Fruit fly (Drosophila melanogaster): Measurements from ENCODE around the gene RecQ5.

RecQ5 gene

dm6 chr3L:14673740-14674463, 42.0 kb upstream of the RecQ5 start (continued):
- TF ChIP-seq Scr (GFP tag; IDR thresholded peaks at IDR 0.05; ENCODE audit: partially characterized antibody) (peak; percentile 73), nau (GFP tag; optimal IDR thresholded peaks at IDR 0.05) (peak; percentile 9), CG9797 (GFP tag; optimal IDR thresholded peaks at IDR 0.05) (no peak), CG6791 (GFP tag; IDR thresholded peaks at IDR 0.05; ENCODE audit: partially characterized antibody) (peak; percentile 96), E2f1 (GFP tag; IDR thresholded peaks at IDR 0.05) (no peak), stwl (tag; optimal IDR thresholded peaks at IDR 0.05) (peak; percentile 37), amos (GFP tag; IDR thresholded peaks at IDR 0.05; ENCODE audit: partially characterized antibody) (peak; percentile 84), CTCF (GFP tag; optimal IDR thresholded peaks at IDR 0.05) (peak; percentile 66), inv (GFP tag; IDR thresholded peaks at IDR 0.05; ENCODE audit: partially characterized antibody) (peak; percentile 47), CG17186 (GFP tag; optimal IDR thresholded peaks at IDR 0.05) (peak; percentile 11), CG1647 (GFP tag; optimal IDR thresholded peaks at IDR 0.05) (no peak), chif (GFP tag; optimal IDR thresholded peaks at IDR 0.05) (no peak), HLH4C (GFP tag; IDR thresholded peaks at IDR 0.05; ENCODE audit: partially characterized antibody) (peak; percentile 67), pfk (GFP tag; optimal IDR thresholded peaks at IDR 0.05) (no peak), Opbp (GFP tag; IDR thresholded peaks at IDR 0.05; ENCODE audit: partially characterized antibody) (peak; percentile 94), Dfd (GFP tag; optimal IDR thresholded peaks at IDR 0.05) (peak in 1 of 2 experiments; percentile 95), wor (GFP tag; IDR thresholded peaks at IDR 0.05) (no peak), CG8478 (optimal IDR thresholded peaks at IDR 0.05) (peak; percentile 82), knrl (GFP tag; IDR thresholded peaks at IDR 0.05; ENCODE audit: partially characterized antibody) (peak; percentile 71), pita (GFP tag; optimal IDR thresholded peaks at IDR 0.05) (no peak), Dll (GFP tag; IDR thresholded peaks at IDR 0.05; ENCODE audit: partially characterized antibody) (peak; percentile 54; the same call in 1 of the 4 replicates), CG7963 (GFP tag; IDR thresholded peaks at IDR 0.05; ENCODE audit: partially characterized antibody) (peak; percentile 88), CG42726 (GFP tag; IDR thresholded peaks at IDR 0.05; ENCODE audit: partially characterized antibody) (peak; percentile 90), Dip3 (GFP tag; optimal IDR thresholded peaks at IDR 0.05) (no peak), Lhr (GFP tag; optimal IDR thresholded peaks at IDR 0.05) (peak; percentile 1), unc-4 (GFP tag; IDR thresholded peaks at IDR 0.05; ENCODE audit: partially characterized antibody) (peak; percentile 29; the same call in 1 of the 2 replicates), CG6175 (GFP tag; IDR thresholded peaks at IDR 0.05) (no peak), Med (GFP tag) (peak; percentile 78), CG15011 (GFP tag; optimal IDR thresholded peaks at IDR 0.05) (no peak), zen2 (GFP tag; IDR thresholded peaks at IDR 0.05; ENCODE audit: partially characterized antibody) (peak; percentile 69), CG13624 (GFP tag; optimal IDR thresholded peaks at IDR 0.05) (peak; percentile 11), GATAe (GFP tag; conservative IDR thresholded peaks at IDR 0.05) (no peak), B-H1 (GFP tag; IDR thresholded peaks at IDR 0.05) (no peak), CG10267 (tag; optimal IDR thresholded peaks at IDR 0.05) (peak; percentile 31), HLH54F (GFP tag; optimal IDR thresholded peaks at IDR 0.05) (no peak), HmgD (GFP tag; optimal IDR thresholded peaks at IDR 0.05) (peak; percentile 71), CG34422 (GFP tag; IDR thresholded peaks at IDR 0.05) (no peak), HmgZ (tag; optimal IDR thresholded peaks at IDR 0.05) (peak; percentile 69), CHES-1-like (GFP tag; optimal IDR thresholded peaks at IDR 0.05) (no peak), CG2199 (GFP tag; IDR thresholded peaks at IDR 0.05) (peak; percentile 80; the same call in 2 of the 3 replicates), CG17829 (tag; optimal IDR thresholded peaks at IDR 0.05) (peak; percentile 58), CG7987 (GFP tag; optimal IDR thresholded peaks at IDR 0.05) (no peak), CG14014 (GFP tag; IDR thresholded peaks at IDR 0.05) (no peak), emc (GFP tag; optimal IDR thresholded peaks at IDR 0.05) (no peak), CG31224 (GFP tag; IDR thresholded peaks at IDR 0.05) (no peak), zfh2 (GFP tag; optimal IDR thresholded peaks at IDR 0.05) (no peak), ase (GFP tag; IDR thresholded peaks at IDR 0.05) (no peak), grau (tag; optimal IDR thresholded peaks at IDR 0.05) (peak; percentile 57), CG12391 (tag; optimal IDR thresholded peaks at IDR 0.05) (peak; percentile 32)
